Fruit fly (Drosophila melanogaster): ENCODE data around the gene Snmp1.

The Snmp1 gene

DNA sequence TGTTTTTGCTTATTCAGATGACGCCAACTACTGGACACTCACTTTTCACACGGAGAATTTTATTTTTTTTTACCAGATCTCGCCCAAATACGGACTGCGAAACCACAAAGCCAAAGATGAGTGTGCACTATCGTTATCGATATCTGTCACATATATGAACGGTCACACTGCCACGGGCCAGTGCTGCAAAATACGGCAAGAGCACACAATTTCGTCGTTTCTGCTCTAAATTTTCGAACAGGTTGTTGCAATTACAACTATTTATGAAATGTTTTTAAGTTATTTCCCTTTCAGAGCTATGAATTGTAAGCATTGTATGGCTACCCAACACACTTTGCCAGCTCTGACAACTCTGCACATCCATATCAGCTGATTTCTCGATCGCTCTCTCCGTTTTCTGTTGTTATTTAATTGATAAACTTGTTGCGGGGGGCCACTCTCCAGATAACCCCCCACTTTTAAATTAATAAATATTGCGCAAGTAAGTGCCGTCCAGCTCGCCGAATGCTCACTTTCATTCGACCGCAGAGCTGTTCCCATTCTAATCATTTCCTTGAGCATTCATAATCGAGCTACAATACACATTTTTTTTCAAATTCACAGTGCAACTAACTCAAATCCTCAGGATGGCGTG is 40.5 kb downstream of the Snmp1 start, which contains the start of the genes slmb and CG5793 (continued):
- TF ChIP-seq fd96Cb (tag; optimal IDR thresholded peaks at IDR 0.05), result peak; percentile 15
- TF ChIP-seq CG15514 (GFP tag; optimal IDR thresholded peaks at IDR 0.05), result peak; percentile 68
- peak; percentile 59 for TF ChIP-seq row (GFP tag; IDR thresholded peaks at IDR 0.05)
- no peak for TF ChIP-seq CG11398 (GFP tag; optimal IDR thresholded peaks at IDR 0.05)
- peak; percentile 15 for TF ChIP-seq Max (GFP tag; optimal IDR thresholded peaks at IDR 0.05)
- TF ChIP-seq ranshi (GFP tag; IDR thresholded peaks at IDR 0.05), result no peak

dm6 chr3R:21126673-21127284 is 41.2 kb downstream of the Snmp1 start:
- no peak for TF ChIP-seq CG14860 (GFP tag; IDR thresholded peaks at IDR 0.05; ENCODE audit: partially characterized antibody)
- TF ChIP-seq sim (GFP tag; IDR thresholded peaks at IDR 0.05), result no peak
- TF ChIP-seq nom (GFP tag; optimal IDR thresholded peaks at IDR 0.05), result peak; percentile 19
- peak; percentile 72 for TF ChIP-seq CG1832 (GFP tag; optimal IDR thresholded peaks at IDR 0.05)
- TF ChIP-seq MESR4 (GFP tag; optimal IDR thresholded peaks at IDR 0.05), result peak; percentile 40
- TF ChIP-seq chinmo (GFP tag; IDR thresholded peaks at IDR 0.05; ENCODE audit: partially characterized antibody), result 0 out of 4 replicates have a peak, but pooled peaks have one; percentile 34
- TF ChIP-seq Taf1 (GFP tag; IDR thresholded peaks at IDR 0.05), result no peak
- no peak for TF ChIP-seq CG18476 (GFP tag; optimal IDR thresholded peaks at IDR 0.05)
- no peak for TF ChIP-seq Optix (GFP tag; IDR thresholded peaks at IDR 0.05)
- peak; percentile 97 for TF ChIP-seq cg (GFP tag; optimal IDR thresholded peaks at IDR 0.05)
- TF ChIP-seq CG17912 (GFP tag; optimal IDR thresholded peaks at IDR 0.05), result no peak
- peak; percentile 16 for TF ChIP-seq YL-1 (GFP tag; optimal IDR thresholded peaks at IDR 0.05)
- no peak for TF ChIP-seq ttk (GFP tag; IDR thresholded peaks at IDR 0.05)
- TF ChIP-seq B-H2 (GFP tag; optimal IDR thresholded peaks at IDR 0.05), result no peak
- no peak for TF ChIP-seq Nf-YC (tag; optimal IDR thresholded peaks at IDR 0.05)
- TF ChIP-seq sr (GFP tag; IDR thresholded peaks at IDR 0.05), result 0 out of 3 replicates have a peak, but pooled peaks have one; percentile 26
- TF ChIP-seq Eip74EF (GFP tag; optimal IDR thresholded peaks at IDR 0.05), result peak in 1 of 2 experiments; percentile 3
- TF ChIP-seq chm (GFP tag; IDR thresholded peaks at IDR 0.05), result 0 out of 2 replicates have a peak, but pooled peaks have one; percentile 34
- TF ChIP-seq NFAT (GFP tag; IDR thresholded peaks at IDR 0.05), result peak; percentile 18; the same call in 1 of the 2 replicates
- TF ChIP-seq CG8478 (optimal IDR thresholded peaks at IDR 0.05), result peak; percentile 92
- TF ChIP-seq Hmx (GFP tag; optimal IDR thresholded peaks at IDR 0.05), result no peak
- TF ChIP-seq CG4617 (GFP tag; optimal IDR thresholded peaks at IDR 0.05; ENCODE audit: borderline replicate concordance), result peak; percentile 68
- TF ChIP-seq sens (GFP tag), result peak; percentile 35
- TF ChIP-seq ranshi (GFP tag; IDR thresholded peaks at IDR 0.05), result no peak
- TF ChIP-seq CG9727 (GFP tag; optimal IDR thresholded peaks at IDR 0.05), result no peak
- peak; percentile 73 for TF ChIP-seq CTCF (GFP tag; optimal IDR thresholded peaks at IDR 0.05)
- TF ChIP-seq Nf-YA (GFP tag; IDR thresholded peaks at IDR 0.05), result 0 out of 2 replicates have a peak, but pooled peaks have one; percentile 6
- no peak for TF ChIP-seq CG8281 (tag; optimal IDR thresholded peaks at IDR 0.05)

dm6 chr3R:21124225-21124624 is 43.8 kb downstream of the Snmp1 start:
- TF ChIP-seq lov (optimal IDR thresholded peaks at IDR 0.05), result no peak
- TF ChIP-seq lov (GFP tag; IDR thresholded peaks at IDR 0.05), result no peak
- no peak for TF ChIP-seq Camta (GFP tag; optimal IDR thresholded peaks at IDR 0.05)
- TF ChIP-seq CG30403 (GFP tag; optimal IDR thresholded peaks at IDR 0.05), result no peak
- no peak for TF ChIP-seq Hr51 (GFP tag; optimal IDR thresholded peaks at IDR 0.05)
- TF ChIP-seq CG4282 (GFP tag; optimal IDR thresholded peaks at IDR 0.05), result no peak
- TF ChIP-seq chinmo (GFP tag; IDR thresholded peaks at IDR 0.05; ENCODE audit: partially characterized antibody), result 0 out of 4 replicates have a peak, but pooled peaks have one; percentile 58
- TF ChIP-seq gsb-n (tag; optimal IDR thresholded peaks at IDR 0.05), result peak; percentile 35
- TF ChIP-seq crol (GFP tag; IDR thresholded peaks at IDR 0.05), result peak; percentile 58
- no peak for TF ChIP-seq Max (GFP tag; optimal IDR thresholded peaks at IDR 0.05)
- no peak for TF ChIP-seq amos (GFP tag; IDR thresholded peaks at IDR 0.05; ENCODE audit: partially characterized antibody)
- no peak for TF ChIP-seq twi (tag; optimal IDR thresholded peaks at IDR 0.05)
